Fruit fly (Drosophila melanogaster) whole organism, embryonic: ENCODE data around the gene GNBP3.

Source experiments
- Asciz ChIP-seq: fragments of 200-800 bp; sonication (Bioruptor generic); optimal IDR thresholded peaks from 2 replicates; lab custom pipeline; 2017; ENCODE audit warnings: missing biosample characterization, mild to moderate bottlenecking, missing genetic modification characterization, missing genetic modification reagents
- Awh ChIP-seq: fragments of 200-800 bp; sonication (Bioruptor generic); IDR thresholded peaks from 2 replicates; pipeline ENCODE4, ENCODE4 v1.3.6; 2022; ENCODE audit warnings: missing biosample characterization, missing genetic modification characterization
- CG10274 ChIP-seq: fragments of 200-800 bp; sonication (Bioruptor generic); optimal IDR thresholded peaks from 3 replicates; lab custom pipeline; 2017; ENCODE audit warnings: missing biosample characterization, mild to moderate bottlenecking, missing genetic modification characterization
- CG10654 ChIP-seq: fragments of 200-800 bp; sonication (Bioruptor generic); optimal IDR thresholded peaks from 2 replicates; lab custom pipeline; 2016; ENCODE audit warnings: missing biosample characterization, missing genetic modification characterization
- CG11398 ChIP-seq: fragments of 200-800 bp; sonication (Bioruptor generic); optimal IDR thresholded peaks from 2 replicates; lab custom pipeline; 2016; ENCODE audit warnings: missing biosample characterization, missing genetic modification characterization
- CG12769 ChIP-seq: fragments of 200-800 bp; sonication (Bioruptor generic); optimal IDR thresholded peaks from 2 replicates; lab custom pipeline; 2019; ENCODE audit warnings: missing biosample characterization, mild to moderate bottlenecking, missing genetic modification characterization, moderate library complexity
- CG12942 ChIP-seq: fragments of 200-800 bp; sonication (Bioruptor generic); optimal IDR thresholded peaks from 3 replicates; lab custom pipeline; 2016; ENCODE audit warnings: missing biosample characterization, missing genetic modification characterization
- CG13287 ChIP-seq: fragments of 200-800 bp; sonication (Bioruptor generic); IDR thresholded peaks from 2 replicates; pipeline ENCODE4 v1.3.6; 2022; ENCODE audit warnings: missing biosample characterization, missing genetic modification characterization; ENCODE audit not compliant: partially characterized antibody
- CG14014 ChIP-seq: fragments of 200-800 bp; sonication (Bioruptor generic); IDR thresholded peaks from 2 replicates; pipeline ENCODE4 v1.3.6; 2022; ENCODE audit warnings: missing biosample characterization, missing genetic modification characterization
- CG15514 ChIP-seq: fragments of 200-800 bp; sonication (Bioruptor generic); optimal IDR thresholded peaks from 3 replicates; lab custom pipeline; 2017; ENCODE audit warnings: missing biosample characterization, missing genetic modification characterization, mild to moderate bottlenecking, moderate library complexity, missing genetic modification reagents
- CG17385 ChIP-seq: fragments of 200-800 bp; sonication (Bioruptor generic); optimal IDR thresholded peaks from 3 replicates; lab custom pipeline; 2018; ENCODE audit warnings: missing biosample characterization, mild to moderate bottlenecking, missing genetic modification characterization
- CG17829 ChIP-seq: fragments of 200-800 bp; optimal IDR thresholded peaks from 2 replicates; lab custom pipeline; 2019; ENCODE audit warnings: missing biosample characterization, mild to moderate bottlenecking, missing genetic modification characterization, moderate library complexity
- CG3281 ChIP-seq: fragments of 200-800 bp; sonication (Bioruptor generic); optimal IDR thresholded peaks from 3 replicates; lab custom pipeline; 2017; ENCODE audit warnings: missing biosample characterization, mild to moderate bottlenecking, missing genetic modification characterization
- CG5953 ChIP-seq: fragments of 200-800 bp; sonication (Bioruptor generic); IDR thresholded peaks from 2 replicates; pipeline ENCODE4 v1.3.6; 2022; ENCODE audit warnings: missing biosample characterization, missing genetic modification characterization
- CG6272 ChIP-seq: fragments of 200-800 bp; sonication (Bioruptor generic); IDR thresholded peaks from 2 replicates; pipeline ENCODE4 v1.3.6; 2022; ENCODE audit warnings: missing biosample characterization, missing genetic modification characterization
- CG6813 ChIP-seq: fragments of 200-800 bp; sonication (Bioruptor generic); optimal IDR thresholded peaks from 2 replicates; lab custom pipeline; 2017; ENCODE audit warnings: missing biosample characterization, missing genetic modification characterization, mild to moderate bottlenecking, moderate library complexity, missing genetic modification reagents
- CG6854 ChIP-seq: fragments of 200-800 bp; sonication (Bioruptor generic); optimal IDR thresholded peaks from 3 replicates; lab custom pipeline; 2017; ENCODE audit warnings: missing biosample characterization, mild to moderate bottlenecking, missing genetic modification characterization
- CG8281 ChIP-seq: fragments of 200-800 bp; sonication (Bioruptor generic); optimal IDR thresholded peaks from 2 replicates; lab custom pipeline; 2018; ENCODE audit warnings: missing biosample characterization, mild to moderate bottlenecking, missing genetic modification characterization, moderate library complexity
- CG8359 ChIP-seq: fragments of 200-800 bp; sonication (Bioruptor generic); optimal IDR thresholded peaks from 2 replicates; lab custom pipeline; 2017; ENCODE audit warnings: missing biosample characterization, mild to moderate bottlenecking, missing genetic modification characterization, borderline replicate concordance
- CTCF ChIP-seq: fragments of 200-800 bp; sonication (Bioruptor generic); optimal IDR thresholded peaks from 2 replicates; lab custom pipeline; 2017; ENCODE audit warnings: missing biosample characterization, mild to moderate bottlenecking, missing genetic modification characterization, moderate library complexity
- Dek ChIP-seq: fragments of 200-800 bp; sonication (Bioruptor generic); optimal IDR thresholded peaks from 3 replicates; lab custom pipeline; 2019; ENCODE audit warnings: missing biosample characterization, mild to moderate bottlenecking, missing genetic modification characterization, moderate library complexity
- Doc2 ChIP-seq: fragments of 200-800 bp; sonication (Bioruptor generic); IDR thresholded peaks from 2 replicates; pipeline ENCODE4 v1.3.6; 2022; ENCODE audit warnings: missing biosample characterization, missing genetic modification characterization
- Dref ChIP-seq: fragments of 200-800 bp; sonication (Bioruptor generic); IDR thresholded peaks from 2 replicates; pipeline ENCODE4 v1.3.6; 2022; ENCODE audit warnings: missing biosample characterization, missing genetic modification characterization
- Ets65A ChIP-seq: fragments of 200-800 bp; sonication (Bioruptor generic); peaks from one replicate; lab custom pipeline; 2016; ENCODE audit warnings: missing biosample characterization, missing genetic modification characterization
- HmgD ChIP-seq: fragments of 200-800 bp; sonication (Bioruptor generic); optimal IDR thresholded peaks from 3 replicates; lab custom pipeline; 2016; ENCODE audit warnings: missing biosample characterization, missing genetic modification characterization
- Hmr ChIP-seq: fragments of 200-800 bp; sonication (Bioruptor generic); optimal IDR thresholded peaks from 3 replicates; lab custom pipeline; 2017; ENCODE audit warnings: mild to moderate bottlenecking, missing biosample characterization, missing genetic modification reagents, missing genetic modification characterization
- Hr78 ChIP-seq, 2 experiments: fragments of 200-800 bp in 1 of 2; fragments of >200 bp in 1 of 2; sonication (Bioruptor generic) in 1 of 2; optimal IDR thresholded peaks; 2 replicates each; lab custom pipeline; 2017 to 2019; ENCODE audit warnings: missing biosample characterization in 2 of 2, missing genetic modification characterization in 2 of 2, mild to moderate bottlenecking in 1 of 2, moderate library complexity in 1 of 2
- Mad ChIP-seq: fragments of 200-800 bp; sonication (Bioruptor generic); optimal IDR thresholded peaks from 2 replicates; lab custom pipeline; 2016; ENCODE audit warnings: missing biosample characterization, missing genetic modification characterization
- NC2β ChIP-seq: fragments of 200-800 bp; sonication (Bioruptor generic); optimal IDR thresholded peaks from 2 replicates; lab custom pipeline; 2016; ENCODE audit warnings: missing biosample characterization, missing genetic modification characterization
- NFAT ChIP-seq: fragments of 200-800 bp; sonication (Bioruptor generic); IDR thresholded peaks from 2 replicates; pipeline ENCODE4 v1.3.6; 2022; ENCODE audit warnings: missing biosample characterization, missing genetic modification characterization
- Nf-YC ChIP-seq: fragments of 200-800 bp; optimal IDR thresholded peaks from 3 replicates; lab custom pipeline; 2019; ENCODE audit warnings: missing biosample characterization, mild to moderate bottlenecking, missing genetic modification characterization, moderate library complexity
- Oaz ChIP-seq: fragments of 200-800 bp; sonication (Bioruptor generic); IDR thresholded peaks from 2 replicates; pipeline ENCODE4 v1.3.6; 2022; ENCODE audit warnings: missing biosample characterization, missing genetic modification characterization
- Opbp ChIP-seq: fragments of 200-800 bp; sonication (Bioruptor generic); IDR thresholded peaks from 3 replicates; pipeline ENCODE4 v1.3.6; 2022; ENCODE audit warnings: missing biosample characterization, missing genetic modification characterization; ENCODE audit not compliant: partially characterized antibody
- Rx ChIP-seq: fragments of 200-800 bp; sonication (Bioruptor generic); IDR thresholded peaks from 2 replicates; pipeline ENCODE4 v1.3.6; 2022; ENCODE audit warnings: missing biosample characterization, missing genetic modification characterization
- Ssrp ChIP-seq: fragments of 200-800 bp; sonication (Bioruptor generic); optimal IDR thresholded peaks from 2 replicates; lab custom pipeline; 2018; ENCODE audit warnings: missing biosample characterization, mild to moderate bottlenecking, missing genetic modification characterization, moderate library complexity
- bowl ChIP-seq: fragments of 200-800 bp; sonication (Bioruptor generic); IDR thresholded peaks from 2 replicates; pipeline ENCODE4 v1.3.6; 2022; ENCODE audit warnings: missing biosample characterization, missing genetic modification characterization
- cas ChIP-seq: fragments of 200-800 bp; sonication (Bioruptor generic); IDR thresholded peaks from 2 replicates; pipeline ENCODE4 v1.3.6; 2022; ENCODE audit warnings: missing biosample characterization, missing genetic modification characterization
- dm ChIP-seq: fragments of 200-800 bp; sonication (Bioruptor generic); optimal IDR thresholded peaks from 3 replicates; lab custom pipeline; 2016; ENCODE audit warnings: missing biosample characterization, missing genetic modification characterization
- dmrt11E ChIP-seq: fragments of 200-800 bp; sonication (Bioruptor generic); optimal IDR thresholded peaks from 3 replicates; lab custom pipeline; 2018; ENCODE audit warnings: missing biosample characterization, mild to moderate bottlenecking, missing genetic modification characterization, moderate library complexity
- dmrt99B ChIP-seq: fragments of 200-800 bp; sonication (Bioruptor generic); optimal IDR thresholded peaks from 2 replicates; lab custom pipeline; 2018; ENCODE audit warnings: missing biosample characterization, mild to moderate bottlenecking, missing genetic modification characterization, moderate library complexity
- eyg ChIP-seq: fragments of 200-800 bp; sonication (Bioruptor generic); optimal IDR thresholded peaks from 3 replicates; lab custom pipeline; 2016; ENCODE audit warnings: missing biosample characterization, missing genetic modification characterization
- fd64A ChIP-seq: fragments of 200-800 bp; sonication (Bioruptor generic); optimal IDR thresholded peaks from 3 replicates; lab custom pipeline; 2018; ENCODE audit warnings: missing biosample characterization, mild to moderate bottlenecking, missing genetic modification characterization
- gce ChIP-seq: fragments of 200-800 bp; sonication (Bioruptor generic); IDR thresholded peaks from 3 replicates; pipeline ENCODE4 v1.3.6; 2022; ENCODE audit warnings: missing biosample characterization, missing genetic modification characterization
- gro ChIP-seq: fragments of 200-800 bp; sonication (Bioruptor generic); optimal IDR thresholded peaks from 2 replicates; lab custom pipeline; 2016; ENCODE audit warnings: missing biosample characterization, missing genetic modification characterization
- ham ChIP-seq: fragments of 200-800 bp; sonication (Bioruptor generic); IDR thresholded peaks from 2 replicates; pipeline ENCODE4 v1.3.6; 2022; ENCODE audit warnings: missing biosample characterization, missing genetic modification characterization
- insv ChIP-seq, 2 experiments: fragments of 200-800 bp; sonication (Bioruptor generic); optimal IDR thresholded peaks; 3 replicates each; lab custom pipeline; 2016 to 2018; ENCODE audit warnings: missing biosample characterization in 2 of 2, missing genetic modification characterization in 2 of 2
- lbe ChIP-seq: fragments of 200-800 bp; sonication (Bioruptor generic); optimal IDR thresholded peaks from 2 replicates; lab custom pipeline; 2016; ENCODE audit warnings: missing biosample characterization, mild to moderate bottlenecking, missing genetic modification characterization
- shn ChIP-seq: fragments of 200-800 bp; sonication (Bioruptor generic); optimal IDR thresholded peaks from 3 replicates; lab custom pipeline; 2016; ENCODE audit warnings: missing biosample characterization, missing genetic modification characterization
- tin ChIP-seq: fragments of 200-800 bp; sonication (Bioruptor generic); optimal IDR thresholded peaks from 3 replicates; lab custom pipeline; 2016; ENCODE audit warnings: missing biosample characterization, missing genetic modification characterization
- tna ChIP-seq: fragments of 200-800 bp; sonication (Bioruptor generic); IDR thresholded peaks from 2 replicates; pipeline ENCODE4 v1.3.6; 2022; ENCODE audit warnings: missing biosample characterization, missing genetic modification characterization; ENCODE audit not compliant: partially characterized antibody
- wek ChIP-seq: fragments of 200-800 bp; sonication (Bioruptor generic); optimal IDR thresholded peaks from 3 replicates; lab custom pipeline; 2018; ENCODE audit warnings: missing biosample characterization, mild to moderate bottlenecking, missing genetic modification characterization, moderate library complexity

The GNBP3 gene

dm6 chr3L:8997686-8998239, 42.9 kb downstream of the GNBP3 start, which contains the start of the genes smg and CG5087 (continued):
- TF ChIP-seq CG14014 = no peak
- peak; percentile 98 for TF ChIP-seq Dref
- no peak for TF ChIP-seq wek
- TF ChIP-seq CG10274 (GFP tag; lab: Kevin White, UChicago) = no peak
- peak; percentile 58 for TF ChIP-seq Nf-YC
- TF ChIP-seq Asciz (GFP tag; lab: Kevin White, UChicago) = no peak
- no peak for TF ChIP-seq Awh (GFP tag; lab: Robert Waterston, UW)
- TF ChIP-seq CG5953 (GFP tag; lab: Robert Waterston, UW) = no peak
- peak; percentile 66 for TF ChIP-seq NC2β
- TF ChIP-seq bowl (GFP tag; lab: Robert Waterston, UW) = no peak
- TF ChIP-seq CG6813 = no peak
- TF ChIP-seq cas = 0 out of 2 replicates have a peak, but pooled peaks have one; percentile 25
- TF ChIP-seq Doc2 = no peak
- TF ChIP-seq HmgD = peak; percentile 88
- peak; percentile 27 for TF ChIP-seq Mad (GFP tag; lab: Kevin White, UChicago)
- peak in 1 of 2 experiments; percentile 46 for TF ChIP-seq Hr78 (GFP tag; optimal IDR thresholded peaks at IDR 0.05; lab: Kevin White, UChicago)
- peak; percentile 16 for TF ChIP-seq CG10654
- TF ChIP-seq dmrt99B (tag; lab: Kevin White, UChicago) = no peak
- TF ChIP-seq CG6272 = no peak
- peak; percentile 46 for TF ChIP-seq CG12942 (GFP tag; lab: Kevin White, UChicago)
- TF ChIP-seq CG13287 (GFP tag; lab: Robert Waterston, UW) = peak; percentile 76
- TF ChIP-seq Hmr (GFP tag; lab: Kevin White, UChicago) = peak; percentile 89
- TF ChIP-seq CG11398 (GFP tag; lab: Kevin White, UChicago) = peak; percentile 56
- peak; percentile 81 for TF ChIP-seq Opbp (GFP tag; lab: Robert Waterston, UW)
- no peak for TF ChIP-seq CG8359 (GFP tag; lab: Kevin White, UChicago)
- no peak for TF ChIP-seq ham (GFP tag; lab: Robert Waterston, UW)
- TF ChIP-seq eyg (GFP tag; lab: Kevin White, UChicago) = peak; percentile 17
- TF ChIP-seq lbe (GFP tag; lab: Kevin White, UChicago) = peak; percentile 32
- TF ChIP-seq CG8281 = no peak
- peak; percentile 71 for TF ChIP-seq CTCF (GFP tag; lab: Kevin White, UChicago)
- TF ChIP-seq tin = peak; percentile 42
- TF ChIP-seq insv (GFP tag; optimal IDR thresholded peaks at IDR 0.05; lab: Kevin White, UChicago) = peak in 1 of 2 experiments; percentile 92
- peak; percentile 3 for TF ChIP-seq CG3281 (GFP tag; lab: Kevin White, UChicago)
- no peak for TF ChIP-seq Oaz (GFP tag; lab: Robert Waterston, UW)
- TF ChIP-seq CG17829 (tag; lab: Kevin White, UChicago) = peak; percentile 75
- TF ChIP-seq Ets65A (GFP tag; lab: Kevin White, UChicago) = peak; percentile 93
- TF ChIP-seq tna (GFP tag; lab: Robert Waterston, UW) = peak; percentile 53; the same call in 1 of the 2 replicates
- no peak for TF ChIP-seq Rx
- TF ChIP-seq NFAT (GFP tag; lab: Robert Waterston, UW) = peak; percentile 71
- TF ChIP-seq shn (GFP tag; lab: Kevin White, UChicago) = peak; percentile 25
- peak; percentile 76 for TF ChIP-seq CG12769
- TF ChIP-seq Dek = peak; percentile 59
- TF ChIP-seq Ssrp (tag; lab: Kevin White, UChicago) = no peak
- no peak for TF ChIP-seq fd64A (GFP tag; lab: Kevin White, UChicago)
- TF ChIP-seq gce (GFP tag; lab: Robert Waterston, UW) = no peak; the same call in 2 of the 3 replicates
- TF ChIP-seq CG17385 (GFP tag; lab: Kevin White, UChicago) = no peak
- peak; percentile 57 for TF ChIP-seq dm (GFP tag; lab: Kevin White, UChicago)
- peak; percentile 78 for TF ChIP-seq CG15514 (GFP tag; lab: Kevin White, UChicago)
- no peak for TF ChIP-seq dmrt11E
- peak; percentile 40 for TF ChIP-seq CG6854 (GFP tag; lab: Kevin White, UChicago)
- TF ChIP-seq gro (GFP tag; lab: Kevin White, UChicago) = peak; percentile 66
